Fruit fly (Drosophila melanogaster): Measurements from ENCODE around the gene cal1.

Gene cal1

DNA sequence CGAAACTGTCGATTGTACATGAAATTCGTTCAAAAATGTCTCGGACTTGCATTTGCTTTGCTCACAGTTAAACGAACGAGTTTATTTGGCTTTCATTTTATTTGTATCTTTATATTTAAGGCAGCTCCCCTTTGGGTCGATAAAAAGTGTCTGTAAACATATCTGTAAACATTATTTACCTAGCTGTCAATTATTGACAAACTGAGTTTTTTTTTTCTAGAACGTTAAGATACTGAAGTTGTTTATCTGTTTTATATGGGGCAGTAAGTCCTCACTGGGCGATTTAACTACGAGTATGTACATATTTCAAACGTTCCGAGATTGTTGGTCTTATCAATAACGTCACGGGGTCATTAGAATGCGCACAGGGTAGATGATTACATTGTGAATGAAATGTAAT, 27.6 kb downstream of the cal1 start:
- TF ChIP-seq fkh (GFP tag; optimal IDR thresholded peaks at IDR 0.05) (peak; percentile 95), vri (GFP tag; optimal IDR thresholded peaks at IDR 0.05) (peak; percentile 31), OdsH (GFP tag; optimal IDR thresholded peaks at IDR 0.05) (no peak), CG9139 (GFP tag; optimal IDR thresholded peaks at IDR 0.05) (no peak)

DNA sequence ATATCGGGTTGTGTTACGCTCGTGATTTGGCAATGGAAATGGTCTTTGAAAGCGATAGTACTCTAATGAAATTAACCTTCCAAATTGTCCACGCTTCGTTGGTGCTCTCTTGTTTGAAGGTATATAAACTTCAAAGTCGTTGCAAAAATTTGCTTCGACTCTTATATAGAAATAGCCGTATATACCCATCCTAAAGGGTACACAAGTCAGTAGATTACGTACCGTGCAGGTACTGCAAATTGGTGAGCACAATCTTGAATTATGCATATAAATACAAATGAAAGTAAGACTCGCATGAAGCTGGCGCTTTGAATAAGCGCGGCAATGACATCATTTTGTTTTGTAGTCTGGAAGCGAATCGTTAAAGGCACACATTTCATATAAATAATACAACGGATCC, 28.2 kb downstream of the cal1 start:
- TF ChIP-seq esn (GFP tag; optimal IDR thresholded peaks at IDR 0.05): peak; percentile 14
- TF ChIP-seq vri (GFP tag; optimal IDR thresholded peaks at IDR 0.05): peak; percentile 40
- peak; percentile 55 for TF ChIP-seq Eip78C (GFP tag)
- TF ChIP-seq CG6276 (GFP tag; optimal IDR thresholded peaks at IDR 0.05): no peak
- no peak for TF ChIP-seq dac (GFP tag; optimal IDR thresholded peaks at IDR 0.05)
- peak; percentile 35 for TF ChIP-seq Met (GFP tag; optimal IDR thresholded peaks at IDR 0.05)

DNA sequence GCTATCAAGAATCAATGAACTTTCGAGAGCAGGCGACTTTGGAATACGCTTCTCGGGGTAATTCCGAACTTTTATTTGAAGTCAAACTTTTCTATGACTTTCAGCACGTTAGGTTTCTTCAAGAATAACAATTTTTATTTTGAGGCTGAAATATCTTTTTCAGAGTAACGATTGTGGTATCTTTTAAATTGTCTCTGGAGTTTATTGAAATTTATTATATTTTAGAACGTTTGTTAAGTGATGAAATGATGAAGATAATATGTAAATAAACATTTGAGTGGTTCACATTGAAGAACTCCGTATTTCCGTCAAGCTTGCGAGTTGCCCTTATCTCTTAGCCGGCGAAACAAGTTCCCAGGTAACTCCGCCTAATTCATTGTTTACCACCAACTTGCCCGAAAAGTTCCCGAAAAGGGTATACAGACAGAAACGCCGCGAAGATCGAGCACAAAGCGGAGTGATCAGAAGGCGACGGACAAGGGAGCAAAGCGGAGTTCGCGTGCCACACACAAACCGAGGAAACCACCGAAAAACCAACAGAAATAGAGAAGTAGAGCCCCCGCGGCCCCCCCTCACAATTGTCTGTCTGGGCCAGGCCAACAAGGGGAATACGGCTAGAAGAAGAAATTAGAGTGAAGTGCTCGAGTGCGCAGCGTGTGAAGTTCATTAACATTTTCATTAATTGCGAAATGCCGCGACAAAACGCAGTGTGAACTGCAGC, 29.7 kb downstream of the cal1 start:
- TF ChIP-seq CG4318 (GFP tag; optimal IDR thresholded peaks at IDR 0.05) (peak; percentile 44), CG6808 (GFP tag; optimal IDR thresholded peaks at IDR 0.05) (peak; percentile 65), CG6163 (GFP tag; IDR thresholded peaks at IDR 0.05) (0 out of 3 replicates have a peak, but pooled peaks have one; percentile 33), pdm3 (GFP tag; optimal IDR thresholded peaks at IDR 0.05) (peak; percentile 71), Hr38 (GFP tag; optimal IDR thresholded peaks at IDR 0.05) (no peak), Hr4 (GFP tag; optimal IDR thresholded peaks at IDR 0.05) (peak; percentile 35), CG11762 (GFP tag; optimal IDR thresholded peaks at IDR 0.05; ENCODE audit: insufficient read depth) (no peak), fd85E (GFP tag; optimal IDR thresholded peaks at IDR 0.05) (no peak), CG6792 (GFP tag; optimal IDR thresholded peaks at IDR 0.05) (peak; percentile 48), Eip93F (GFP tag; optimal IDR thresholded peaks at IDR 0.05) (no peak), esn (GFP tag; optimal IDR thresholded peaks at IDR 0.05) (peak; percentile 83), CG7368 (GFP tag; optimal IDR thresholded peaks at IDR 0.05) (no peak), CG10631 (GFP tag; optimal IDR thresholded peaks at IDR 0.05) (peak; percentile 43), CG15336 (GFP tag; IDR thresholded peaks at IDR 0.05) (no peak), CG6276 (GFP tag; optimal IDR thresholded peaks at IDR 0.05) (peak; percentile 37), CG16779 (tag; optimal IDR thresholded peaks at IDR 0.05) (no peak), CG11902 (GFP tag; optimal IDR thresholded peaks at IDR 0.05) (peak; percentile 43), Blimp-1 (GFP tag; optimal IDR thresholded peaks at IDR 0.05) (peak; percentile 15), CG10669 (GFP tag; optimal IDR thresholded peaks at IDR 0.05) (peak; percentile 52), vri (GFP tag; optimal IDR thresholded peaks at IDR 0.05) (peak; percentile 62), Gug (GFP tag; IDR thresholded peaks at IDR 0.05) (no peak), Hr39 (GFP tag; optimal IDR thresholded peaks at IDR 0.05) (peak; percentile 69), Ets21C (GFP tag; optimal IDR thresholded peaks at IDR 0.05) (peak; percentile 38), Lpt (GFP tag; optimal IDR thresholded peaks at IDR 0.05) (no peak), Sox14 (GFP tag; optimal IDR thresholded peaks at IDR 0.05) (peak; percentile 75), CG9139 (GFP tag; optimal IDR thresholded peaks at IDR 0.05) (peak; percentile 39), CG8319 (GFP tag; optimal IDR thresholded peaks at IDR 0.05) (peak; percentile 33), net (GFP tag; optimal IDR thresholded peaks at IDR 0.05) (peak; percentile 54), Smox (GFP tag; optimal IDR thresholded peaks at IDR 0.05) (peak; percentile 20), CG34406 (GFP tag; optimal IDR thresholded peaks at IDR 0.05) (peak; percentile 54), CG8119 (GFP tag; IDR thresholded peaks at IDR 0.05) (no peak), topi (GFP tag; optimal IDR thresholded peaks at IDR 0.05) (peak; percentile 79), Ets96B (tag; optimal IDR thresholded peaks at IDR 0.05) (peak; percentile 59), ss (GFP tag; optimal IDR thresholded peaks at IDR 0.05) (peak; percentile 32 to 38), Sox102F (GFP tag; optimal IDR thresholded peaks at IDR 0.05) (peak; percentile 77), CG8632 (GFP tag; optimal IDR thresholded peaks at IDR 0.05) (peak; percentile 51), achi (GFP tag; optimal IDR thresholded peaks at IDR 0.05) (peak; percentile 58), CG1621 (tag; optimal IDR thresholded peaks at IDR 0.05) (peak; percentile 10), CG31627 (GFP tag; optimal IDR thresholded peaks at IDR 0.05) (peak; percentile 75), Met (GFP tag; optimal IDR thresholded peaks at IDR 0.05) (peak; percentile 83), salr (GFP tag; optimal IDR thresholded peaks at IDR 0.05) (peak; percentile 3 to 23), dsx (GFP tag; optimal IDR thresholded peaks at IDR 0.05; ENCODE audit: poor library complexity, severe bottlenecking) (peak; percentile 63)

All from whole organism, prepupa.